Worm (Caenorhabditis elegans): ENCODE data around the gene F31E3.2.
A peak's percentile ranks its signal among the peaks of the same experiment; 100 is the strongest.
"Not testable (repeated sequence)": the region's sequence is repeated elsewhere in the genome, so short reads cannot be mapped to it uniquely, and the experiment has no call there.

The F31E3.2 gene

ce11 chrIII:6958674-6959241, 15.0 kb upstream of the F31E3.2 start:
- TF ChIP-seq W03F9.2 (tag; optimal IDR thresholded peaks at IDR 0.05) (no peak), him-1 (tag; optimal IDR thresholded peaks at IDR 0.05) (no peak), dao-5 (tag; optimal IDR thresholded peaks at IDR 0.05) (no peak)

ce11 chrIII:6961167-6961566, 12.6 kb upstream of the F31E3.2 start:
- peak; percentile 42 for TF ChIP-seq W03F9.2 (tag; optimal IDR thresholded peaks at IDR 0.05)
- TF ChIP-seq him-1 (tag; optimal IDR thresholded peaks at IDR 0.05), result no peak

DNA sequence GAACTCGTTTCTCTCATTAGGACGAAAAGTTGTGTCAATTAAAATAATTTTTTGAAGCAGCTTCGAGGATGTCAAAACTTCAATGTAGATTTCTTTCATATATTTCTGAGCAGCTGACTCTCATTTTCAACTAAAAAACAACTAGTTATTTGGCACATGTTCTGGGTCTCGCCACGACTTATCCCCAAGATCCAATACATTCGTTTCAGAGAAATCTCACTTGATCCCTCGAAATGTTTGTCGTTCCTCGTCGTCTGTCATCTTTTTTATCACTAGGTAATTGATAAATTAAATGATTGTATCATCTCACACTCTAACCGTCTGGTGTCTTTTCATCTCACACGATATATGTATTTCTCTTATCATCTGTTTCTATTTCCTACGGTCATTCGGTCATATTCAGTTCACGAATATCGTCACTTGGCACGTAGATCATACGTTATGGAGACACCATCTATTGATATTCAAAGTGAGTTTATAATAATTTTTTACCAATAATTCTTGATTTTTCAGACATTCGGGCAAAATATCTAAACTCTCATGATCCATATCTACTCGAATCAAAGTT, 11.8 kb upstream of the F31E3.2 start, which contains the start of the genes rpn-6.1 and F57B9.1:
rpn-6.1 (minus strand) TSS at position 65 of the 568 bp plus-strand sequence.
F57B9.1 (plus strand) TSS at position 154 of the 568 bp plus-strand sequence.
- TF ChIP-seq him-1 (tag; optimal IDR thresholded peaks at IDR 0.05) (no peak), dao-5 (tag; optimal IDR thresholded peaks at IDR 0.05) (no peak), W03F9.2 (tag; optimal IDR thresholded peaks at IDR 0.05) (no peak)

DNA sequence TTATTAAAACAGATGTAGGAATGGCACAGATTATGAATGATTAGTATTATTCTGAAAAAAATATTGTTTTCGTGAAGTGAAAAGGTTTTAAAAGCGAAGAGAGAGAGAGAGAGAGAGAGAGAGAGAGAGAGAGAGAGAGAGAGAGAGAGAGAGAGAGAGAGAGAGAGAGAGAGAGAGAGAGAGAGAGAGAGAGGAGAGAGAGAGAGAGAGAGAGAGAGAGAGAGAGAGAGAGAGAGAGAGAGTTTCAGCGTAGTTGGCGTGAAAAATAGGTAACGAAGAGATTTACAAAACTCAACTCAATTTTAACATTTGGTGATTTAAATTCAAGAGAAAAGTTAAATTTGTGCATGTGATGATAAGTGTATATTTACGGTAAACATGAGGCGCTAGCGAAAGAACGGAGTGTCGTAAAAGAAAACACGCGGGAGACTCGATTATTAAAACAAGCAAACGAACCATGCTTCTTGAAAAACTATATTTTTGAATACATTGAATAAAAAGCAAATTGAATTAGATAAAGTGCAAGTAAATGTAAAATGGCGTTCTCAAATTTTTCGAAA, 5.6 kb upstream of the F31E3.2 start, which contains the start of gene panl-2:
panl-2 (minus strand) TSS at position 51 of the 560 bp plus-strand sequence.
- TF ChIP-seq him-1 (tag; optimal IDR thresholded peaks at IDR 0.05) (no peak), W03F9.2 (tag; optimal IDR thresholded peaks at IDR 0.05) (no peak), dao-5 (tag; optimal IDR thresholded peaks at IDR 0.05) (no peak)

- no peak for TF ChIP-seq dao-5 (tag; optimal IDR thresholded peaks at IDR 0.05)
- TF ChIP-seq him-1 (tag; optimal IDR thresholded peaks at IDR 0.05), result no peak
- TF ChIP-seq W03F9.2 (tag; optimal IDR thresholded peaks at IDR 0.05), result no peak
These were observed 5.1 kb upstream of the F31E3.2 start for ce11 chrIII:6968655-6969054.

DNA sequence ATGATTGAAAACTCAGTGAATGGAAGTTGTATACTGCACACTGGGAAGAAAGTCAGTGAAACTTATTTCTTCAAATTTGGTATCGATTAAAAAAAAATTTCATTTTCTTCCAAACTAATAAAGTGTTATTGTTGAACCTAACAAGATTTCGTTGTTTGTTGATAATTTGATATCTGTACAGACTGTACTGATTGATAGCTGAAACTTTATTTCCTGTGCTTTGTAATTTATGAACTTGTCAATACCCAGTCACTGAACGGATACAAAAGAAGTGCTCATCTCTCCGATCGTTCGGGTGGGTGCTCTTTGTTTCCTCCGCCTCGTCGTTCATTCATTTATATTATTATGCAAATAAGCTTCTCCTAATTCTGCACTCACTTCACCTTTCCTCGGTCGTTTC, 4.7 kb upstream of the F31E3.2 start, which contains the start of gene F31E3.12:
F31E3.12 (plus strand) TSS at position 301 of the 400 bp plus-strand sequence.
- TF ChIP-seq dao-5 (tag; optimal IDR thresholded peaks at IDR 0.05) (no peak), W03F9.2 (tag; optimal IDR thresholded peaks at IDR 0.05) (no peak), him-1 (tag; optimal IDR thresholded peaks at IDR 0.05) (no peak)

- TF ChIP-seq him-1 (tag; optimal IDR thresholded peaks at IDR 0.05) (no peak), W03F9.2 (tag; optimal IDR thresholded peaks at IDR 0.05) (peak; percentile 50), dao-5 (tag; optimal IDR thresholded peaks at IDR 0.05) (peak; percentile 25)
These were observed 3.9 kb upstream of the F31E3.2 start for ce11 chrIII:6969781-6970342.

DNA sequence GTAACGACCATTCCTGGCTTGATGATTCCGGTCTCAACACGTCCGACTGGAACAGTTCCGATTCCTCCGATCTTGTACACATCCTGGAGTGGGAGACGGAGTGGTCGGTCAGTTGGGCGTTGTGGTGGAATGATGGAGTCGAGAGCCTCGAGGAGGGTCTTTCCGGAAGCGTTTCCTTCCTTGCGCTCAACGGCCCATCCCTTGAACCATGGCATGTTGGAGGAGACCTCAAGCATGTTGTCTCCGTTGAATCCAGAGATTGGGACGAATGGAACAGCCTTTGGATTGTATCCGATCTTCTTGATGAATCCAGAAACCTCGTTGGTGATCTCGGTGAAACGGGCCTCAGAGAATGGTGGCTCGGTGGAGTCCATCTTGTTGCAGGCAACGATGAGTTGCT, 3.0 kb upstream of the F31E3.2 start:
- TF ChIP-seq dao-5 (tag; optimal IDR thresholded peaks at IDR 0.05) (no peak), W03F9.2 (tag; optimal IDR thresholded peaks at IDR 0.05) (no peak)

ce11 chrIII:6971662-6972284, 2.0 kb upstream of the F31E3.2 start, which contains the start of the genes eef-1A.1 and rfc-4:
Gene eef-1A.1, minus strand, starts transcription at chrIII:6971712.
Gene rfc-4, plus strand, starts transcription at chrIII:6972253.
- TF ChIP-seq him-1 (tag; optimal IDR thresholded peaks at IDR 0.05), result peak; percentile 80
- TF ChIP-seq W03F9.2 (tag; optimal IDR thresholded peaks at IDR 0.05), result peak; percentile 97
- no peak for TF ChIP-seq dao-5 (tag; optimal IDR thresholded peaks at IDR 0.05)

- no peak for TF ChIP-seq dao-5 (tag; optimal IDR thresholded peaks at IDR 0.05)
- TF ChIP-seq W03F9.2 (tag; optimal IDR thresholded peaks at IDR 0.05), result no peak
- no peak for TF ChIP-seq him-1 (tag; optimal IDR thresholded peaks at IDR 0.05)
These were observed 1.2 kb downstream of the F31E3.2 start for ce11 chrIII:6974952-6975351.

ce11 chrIII:6978875-6979274, 5.1 kb downstream of the F31E3.2 start:
- TF ChIP-seq W03F9.2 (tag; optimal IDR thresholded peaks at IDR 0.05), result no peak
- no peak for TF ChIP-seq him-1 (tag; optimal IDR thresholded peaks at IDR 0.05)
- TF ChIP-seq dao-5 (tag; optimal IDR thresholded peaks at IDR 0.05), result no peak

DNA sequence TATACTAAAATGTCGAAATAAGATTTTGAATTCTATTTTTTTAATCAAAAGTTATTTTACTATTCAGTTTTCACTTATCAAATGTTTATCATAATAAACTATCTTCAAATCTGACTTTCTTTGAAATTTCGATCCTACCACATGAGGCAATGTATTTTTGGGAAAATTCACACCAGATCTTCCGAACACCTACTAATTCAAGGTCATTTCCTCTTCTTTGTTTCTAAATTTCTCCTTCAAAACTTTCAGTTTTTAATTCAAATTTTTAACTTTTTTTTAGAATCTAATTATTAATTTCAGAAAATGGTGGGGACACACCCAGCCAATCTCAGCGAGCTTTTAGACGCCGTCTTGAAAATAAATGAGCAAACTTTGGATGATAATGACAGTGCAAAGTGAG, 5.8 kb downstream of the F31E3.2 start, which contains the start of gene ceh-20:
ceh-20 (plus strand) TSS at position 301 of the 400 bp plus-strand sequence.
- TF ChIP-seq him-1 (tag; optimal IDR thresholded peaks at IDR 0.05) (no peak), dao-5 (tag; optimal IDR thresholded peaks at IDR 0.05) (no peak), W03F9.2 (tag; optimal IDR thresholded peaks at IDR 0.05) (no peak)

DNA sequence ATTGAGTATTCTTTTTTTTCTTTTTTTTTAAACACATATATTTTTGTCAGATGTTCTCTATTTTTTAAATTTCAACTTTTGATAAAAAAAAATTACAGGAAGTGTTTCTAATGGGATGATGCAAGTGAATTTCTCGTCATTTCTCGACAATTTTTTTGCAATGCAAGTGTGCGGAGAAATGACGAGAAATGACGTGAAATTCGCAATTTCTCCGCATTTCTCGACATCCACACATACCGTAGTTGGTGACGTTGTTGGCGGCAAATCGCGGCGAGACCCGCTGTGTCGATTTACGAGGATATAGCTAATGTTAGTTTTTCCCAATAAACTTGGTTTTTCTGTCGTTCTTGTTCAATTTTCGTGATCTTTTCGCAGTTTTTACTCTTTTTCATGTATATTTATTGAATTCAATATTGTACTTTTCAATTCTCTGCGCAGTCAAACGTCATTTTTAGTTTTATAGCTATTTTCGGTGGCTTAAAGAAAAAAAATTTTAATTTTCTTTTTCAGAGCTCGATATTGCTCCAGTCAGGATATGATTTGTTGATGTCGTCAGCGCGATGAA, 8.3 kb downstream of the F31E3.2 start, which contains the start of gene F31E3.6:
F31E3.6 (plus strand) TSS at position 93 of the 565 bp plus-strand sequence.
- TF ChIP-seq W03F9.2, dao-5, him-1 (tag; optimal IDR thresholded peaks at IDR 0.05): not testable (repeated sequence)
